Worm (Caenorhabditis elegans) whole organism, L2 larva: ENCODE results near the gene srh-140.

Experiments used
- F13H6.1 ChIP-seq: sonication (generic microtip); optimal IDR thresholded peaks from 2 replicates; lab custom pipeline; 2016; ENCODE audit warnings: missing genetic modification characterization, missing compliant biosample characterization
- R02D3.7 ChIP-seq: fragments of 150-350 bp; optimal IDR thresholded peaks from 2 replicates; lab custom pipeline; 2014; ENCODE audit warnings: missing biosample characterization, missing genetic modification characterization
- Y55F3AM.14 ChIP-seq: fragments of 200-800 bp; sonication (Bioruptor generic); optimal IDR thresholded peaks from 2 replicates; lab custom pipeline; 2018; ENCODE audit warnings: mild to moderate bottlenecking, missing genetic modification characterization, missing compliant biosample characterization
- alr-1 ChIP-seq: fragments of 150-350 bp; optimal IDR thresholded peaks from 2 replicates; lab custom pipeline; 2014; ENCODE audit warnings: missing biosample characterization, missing genetic modification characterization
- aly-2 ChIP-seq: fragments of 150-350 bp; optimal IDR thresholded peaks from 2 replicates; lab custom pipeline; 2014; ENCODE audit warnings: missing biosample characterization, missing genetic modification characterization
- ama-1 ChIP-seq: fragments of 150-350 bp; optimal IDR thresholded peaks from 2 replicates; lab custom pipeline; 2018; ENCODE audit warnings: inconsistent platforms
- blmp-1 ChIP-seq: sonication (generic microtip); optimal IDR thresholded peaks from 2 replicates; lab custom pipeline; 2017; ENCODE audit warnings: missing genetic modification characterization, mild to moderate bottlenecking, missing compliant biosample characterization, antibody characterized with exemption, moderate library complexity; ENCODE audit not compliant: insufficient read depth
- ceh-16 ChIP-seq: fragments of 150-350 bp; optimal IDR thresholded peaks from 2 replicates; lab custom pipeline; 2014; ENCODE audit warnings: missing biosample characterization, missing genetic modification characterization
- ceh-82 ChIP-seq: fragments of 150-350 bp; optimal IDR thresholded peaks from 2 replicates; lab custom pipeline; 2014; ENCODE audit warnings: missing biosample characterization, missing genetic modification characterization
- elt-1 ChIP-seq: fragments of 150-350 bp; optimal IDR thresholded peaks from 2 replicates; lab custom pipeline; 2014; ENCODE audit warnings: missing biosample characterization, missing genetic modification characterization
- elt-3 ChIP-seq: sonication (generic microtip); optimal IDR thresholded peaks from 2 replicates; lab custom pipeline; 2017; ENCODE audit warnings: missing biosample characterization, missing genetic modification characterization
- fos-1 ChIP-seq: fragments of 150-350 bp; optimal IDR thresholded peaks from 2 replicates; lab custom pipeline; 2014; ENCODE audit warnings: missing biosample characterization, missing genetic modification characterization
- lin-11 ChIP-seq: fragments of 150-350 bp; sonication (generic microtip); optimal IDR thresholded peaks from 2 replicates; lab custom pipeline; 2014; ENCODE audit warnings: missing biosample characterization, missing genetic modification characterization, inconsistent platforms, mixed read lengths
- lin-13 ChIP-seq: fragments of 150-350 bp; optimal IDR thresholded peaks from 2 replicates; lab custom pipeline; 2014; ENCODE audit warnings: missing biosample characterization, missing genetic modification reagents, missing genetic modification characterization
- lin-39 ChIP-seq: fragments of 150-350 bp; optimal IDR thresholded peaks from 2 replicates; lab custom pipeline; 2014; ENCODE audit warnings: missing biosample characterization, missing genetic modification reagents, missing genetic modification characterization
- mbf-1 ChIP-seq: sonication (generic microtip); optimal IDR thresholded peaks from 2 replicates; lab custom pipeline; 2017; ENCODE audit warnings: missing biosample characterization, missing genetic modification characterization
- mdl-1 ChIP-seq, 2 experiments: fragments of 150-350 bp in 1 of 2; sonication (generic microtip) in 1 of 2; optimal IDR thresholded peaks; 2 replicates each; lab custom pipeline; 2017; ENCODE audit warnings: missing biosample characterization in 2 of 2, missing genetic modification characterization in 2 of 2
- nhr-10 ChIP-seq: sonication (generic microtip); optimal IDR thresholded peaks from 2 replicates; lab custom pipeline; 2017; ENCODE audit warnings: missing biosample characterization, missing genetic modification characterization
- nhr-11 ChIP-seq: fragments of 150-350 bp; optimal IDR thresholded peaks from 2 replicates; lab custom pipeline; 2014; ENCODE audit warnings: missing biosample characterization, missing genetic modification characterization
- nhr-12 ChIP-seq: fragments of 150-350 bp; optimal IDR thresholded peaks from 2 replicates; lab custom pipeline; 2014; ENCODE audit warnings: missing biosample characterization, missing genetic modification characterization
- nhr-23 ChIP-seq: fragments of 150-350 bp; optimal IDR thresholded peaks from 2 replicates; lab custom pipeline; 2014; ENCODE audit warnings: missing biosample characterization, missing genetic modification reagents, missing genetic modification characterization
- nhr-237 ChIP-seq: fragments of 150-350 bp; optimal IDR thresholded peaks from 2 replicates; lab custom pipeline; 2014; ENCODE audit warnings: missing biosample characterization, missing genetic modification characterization
- nhr-25 ChIP-seq: fragments of 150-350 bp; sonication (generic microtip); optimal IDR thresholded peaks from 3 replicates; lab custom pipeline; 2014; ENCODE audit warnings: missing biosample characterization, missing genetic modification characterization
- nhr-6 ChIP-seq: fragments of 150-350 bp; optimal IDR thresholded peaks from 2 replicates; lab custom pipeline; 2014; ENCODE audit warnings: missing biosample characterization, missing genetic modification characterization
- nhr-77 ChIP-seq: fragments of 150-350 bp; optimal IDR thresholded peaks from 2 replicates; lab custom pipeline; 2014; ENCODE audit warnings: missing biosample characterization, missing genetic modification characterization
- peb-1 ChIP-seq: fragments of 150-350 bp; optimal IDR thresholded peaks from 2 replicates; lab custom pipeline; 2014; ENCODE audit warnings: missing biosample characterization, missing genetic modification characterization
- sma-3 ChIP-seq: sonication (generic microtip); optimal IDR thresholded peaks from 2 replicates; lab custom pipeline; 2016; ENCODE audit warnings: missing genetic modification reagents, missing genetic modification characterization, missing compliant biosample characterization
- snpc-4 ChIP-seq: fragments of 150-350 bp; optimal IDR thresholded peaks from 2 replicates; lab custom pipeline; 2014; ENCODE audit warnings: missing biosample characterization, missing genetic modification characterization
- unc-39 ChIP-seq: fragments of 150-350 bp; optimal IDR thresholded peaks from 2 replicates; lab custom pipeline; 2014; ENCODE audit warnings: missing biosample characterization, missing genetic modification characterization
- unc-55 ChIP-seq: fragments of 150-350 bp; sonication (generic microtip); optimal IDR thresholded peaks from 3 replicates; lab custom pipeline; 2014; ENCODE audit warnings: missing biosample characterization, missing genetic modification reagents, missing genetic modification characterization
- unc-62 ChIP-seq: fragments of 150-350 bp; optimal IDR thresholded peaks from 2 replicates; lab custom pipeline; 2014; ENCODE audit warnings: missing biosample characterization, missing genetic modification reagents, missing genetic modification characterization
- zag-1 ChIP-seq: fragments of 150-350 bp; optimal IDR thresholded peaks from 2 replicates; lab custom pipeline; 2014; ENCODE audit warnings: missing biosample characterization, missing genetic modification characterization
- ztf-11 ChIP-seq: sonication (generic microtip); optimal IDR thresholded peaks from 2 replicates; lab custom pipeline; 2017; ENCODE audit warnings: missing biosample characterization, missing genetic modification characterization
- ztf-4 ChIP-seq: fragments of 150-350 bp; optimal IDR thresholded peaks from 2 replicates; lab custom pipeline; 2014; ENCODE audit warnings: missing biosample characterization, missing genetic modification characterization

srh-140 gene

DNA sequence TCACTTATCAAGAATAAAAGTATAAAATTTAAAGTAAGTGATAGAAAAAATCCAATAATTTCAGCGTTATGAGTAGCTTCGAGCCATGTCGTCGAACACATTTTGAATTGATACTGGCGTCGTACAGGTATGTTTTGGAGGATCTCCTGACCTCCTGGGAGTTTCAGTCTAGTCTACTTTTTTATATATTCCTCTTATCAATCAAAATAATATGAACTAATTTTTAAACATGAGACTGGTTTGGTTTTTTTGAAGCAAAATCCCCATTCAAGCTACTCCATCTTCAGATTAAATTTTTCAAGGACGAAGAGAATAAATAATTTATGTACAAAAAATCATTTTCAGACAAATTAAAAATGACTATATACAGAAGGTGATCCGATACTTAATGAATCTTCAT, 10.1 kb upstream of the srh-140 start, which contains the start of gene str-101:
Gene str-101 (minus strand): TSS at position 101 of the 400 bp plus-strand sequence.
- TF ChIP-seq unc-39 (tag; lab: Kevin White, UChicago) (no peak), zag-1 (tag; lab: Kevin White, UChicago) (no peak), aly-2 (tag; lab: Kevin White, UChicago) (no peak), elt-3 (tag; lab: Kevin White, UChicago) (no peak), sma-3 (GFP tag; lab: Kevin White, UChicago) (no peak), nhr-10 (tag; lab: Kevin White, UChicago) (no peak), ama-1 (lab: Kevin White, UChicago) (no peak), lin-11 (tag; lab: Kevin White, UChicago) (no peak)

DNA sequence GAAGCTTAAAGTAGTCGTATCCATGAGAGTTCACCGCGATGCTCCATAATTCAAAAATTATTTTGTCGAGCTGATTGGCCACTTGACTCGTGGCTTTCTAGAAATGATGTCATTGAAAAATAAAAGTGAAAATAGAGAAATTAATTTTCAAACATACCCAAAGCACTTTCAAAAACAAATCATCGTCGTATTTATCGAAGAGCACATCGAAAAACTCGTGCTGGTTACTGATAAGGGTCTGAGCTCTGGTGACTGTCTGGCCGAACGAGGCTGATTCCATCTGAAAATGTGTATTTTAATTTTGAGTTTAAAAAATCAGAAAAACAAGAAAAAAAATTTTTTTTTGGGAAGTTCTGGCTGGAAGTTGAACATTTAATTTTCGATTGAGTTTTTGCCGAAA, 9.6 kb upstream of the srh-140 start:
- TF ChIP-seq unc-62 (GFP tag; lab: Kevin White, UChicago) (no peak), nhr-6 (tag; lab: Kevin White, UChicago) (no peak), lin-13 (GFP tag; lab: Kevin White, UChicago) (no peak), elt-1 (tag; lab: Kevin White, UChicago) (no peak), snpc-4 (no peak), nhr-77 (tag; lab: Kevin White, UChicago) (no peak), ceh-16 (no peak), nhr-10 (tag; lab: Kevin White, UChicago) (no peak), nhr-23 (tag; lab: Kevin White, UChicago) (no peak), R02D3.7 (tag; lab: Kevin White, UChicago) (no peak), mdl-1 (tag; optimal IDR thresholded peaks at IDR 0.05; lab: Kevin White, UChicago) (no peak), ztf-4 (tag; lab: Kevin White, UChicago) (no peak), zag-1 (tag; lab: Kevin White, UChicago) (no peak), lin-39 (tag; lab: Kevin White, UChicago) (no peak), unc-39 (tag; lab: Kevin White, UChicago) (no peak)

ce11 chrV:15715636-15716035, 6.4 kb upstream of the srh-140 start:
- no peak for TF ChIP-seq ceh-16
- TF ChIP-seq lin-39 (tag; lab: Kevin White, UChicago), result no peak
- TF ChIP-seq aly-2 (tag; lab: Kevin White, UChicago), result no peak
- no peak for TF ChIP-seq zag-1 (tag; lab: Kevin White, UChicago)
- TF ChIP-seq mbf-1 (tag; lab: Kevin White, UChicago), result no peak
- TF ChIP-seq lin-11 (tag; lab: Kevin White, UChicago), result no peak
- TF ChIP-seq ztf-11 (tag; lab: Kevin White, UChicago), result no peak
- TF ChIP-seq unc-55, result no peak
- no peak for TF ChIP-seq nhr-25 (tag; lab: Kevin White, UChicago)
- no peak for TF ChIP-seq nhr-11 (tag; lab: Kevin White, UChicago)
- no peak for TF ChIP-seq ama-1 (lab: Kevin White, UChicago)
- no peak for TF ChIP-seq F13H6.1 (tag; lab: Kevin White, UChicago)
- TF ChIP-seq elt-3 (tag; lab: Kevin White, UChicago), result no peak
- TF ChIP-seq peb-1 (tag; lab: Kevin White, UChicago), result no peak
- TF ChIP-seq R02D3.7 (tag; lab: Kevin White, UChicago), result no peak
- TF ChIP-seq alr-1 (tag; lab: Kevin White, UChicago), result no peak
- no peak for TF ChIP-seq nhr-77 (tag; lab: Kevin White, UChicago)

ce11 chrV:15716679-15717078, 5.3 kb upstream of the srh-140 start, which contains the start of gene Y6E2A.4:
Gene Y6E2A.4 (minus strand): TSS chrV:15716779.
- no peak for TF ChIP-seq ama-1 (lab: Kevin White, UChicago)
- no peak for TF ChIP-seq zag-1 (tag; lab: Kevin White, UChicago)
- no peak for TF ChIP-seq fos-1 (tag; lab: Kevin White, UChicago)
- TF ChIP-seq unc-55, result no peak
- no peak for TF ChIP-seq R02D3.7 (tag; lab: Kevin White, UChicago)
- no peak for TF ChIP-seq ceh-82 (tag; lab: Kevin White, UChicago)
- TF ChIP-seq elt-3 (tag; lab: Kevin White, UChicago), result no peak

DNA sequence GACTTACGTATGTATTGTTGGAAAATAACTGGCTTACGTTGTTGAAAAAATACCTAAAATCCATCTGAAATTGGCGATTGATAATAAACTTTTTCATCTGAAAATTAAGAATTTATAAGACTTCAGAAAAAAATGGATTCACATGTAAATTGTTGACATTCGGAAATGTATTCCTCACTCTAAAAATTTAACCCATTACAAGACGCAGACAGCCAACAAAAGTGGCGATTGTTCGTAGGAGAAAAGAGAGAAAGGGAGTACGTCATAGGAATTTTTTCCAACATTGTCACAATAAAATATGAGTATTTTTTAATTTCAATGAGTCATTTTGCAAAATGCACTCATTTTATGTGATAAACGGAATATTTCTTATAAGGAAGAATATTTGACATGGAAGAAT, 3.4 kb upstream of the srh-140 start, which contains the start of gene Y6E2A.5:
Gene Y6E2A.5 (minus strand): TSS at position 101 of the 400 bp plus-strand sequence.
- no peak for TF ChIP-seq nhr-12 (tag; lab: Kevin White, UChicago)
- TF ChIP-seq nhr-237 (tag; lab: Kevin White, UChicago), result no peak
- TF ChIP-seq Y55F3AM.14 (GFP tag; lab: Kevin White, UChicago), result no peak
- TF ChIP-seq ceh-16, result no peak
- TF ChIP-seq blmp-1 (tag; lab: Kevin White, UChicago), result no peak
